Worm (Caenorhabditis elegans) whole organism, young adult: ENCODE data around the gene eri-12.

Source experiments
- B0336.3 ChIP-seq: fragments of 200-800 bp; sonication (Bioruptor generic); IDR thresholded peaks from 2 replicates; pipeline ENCODE4 v1.3.6; 2022; ENCODE audit warnings: missing genetic modification characterization, missing compliant biosample characterization
- D2030.7 ChIP-seq: fragments of 200-800 bp; sonication (Bioruptor generic); IDR thresholded peaks from 2 replicates; pipeline ENCODE4 v1.3.6; 2022; ENCODE audit warnings: missing genetic modification reagents, missing genetic modification characterization, missing compliant biosample characterization
- F10E7.11 ChIP-seq: sonication (generic microtip); optimal IDR thresholded peaks from 2 replicates; lab custom pipeline; 2017; ENCODE audit warnings: mild to moderate bottlenecking, missing genetic modification characterization, moderate library complexity, missing compliant biosample characterization
- F22D6.2 ChIP-seq: sonication (generic microtip); optimal IDR thresholded peaks from 2 replicates; lab custom pipeline; 2016; ENCODE audit warnings: mild to moderate bottlenecking, missing genetic modification characterization, missing compliant biosample characterization
- F49E8.2 ChIP-seq: sonication (generic microtip); optimal IDR thresholded peaks from 3 replicates; lab custom pipeline; 2017; ENCODE audit warnings: missing genetic modification characterization, mild to moderate bottlenecking, missing compliant biosample characterization, antibody characterized with exemption, moderate library complexity; ENCODE audit not compliant: insufficient read depth
- F55B11.4 ChIP-seq: sonication (generic microtip); optimal IDR thresholded peaks from 2 replicates; lab custom pipeline; 2016; ENCODE audit warnings: missing compliant biosample characterization, missing genetic modification characterization, borderline replicate concordance; ENCODE audit not compliant: insufficient read depth
- F57A8.1 ChIP-seq: fragments of 200-800 bp; sonication (Bioruptor generic); optimal IDR thresholded peaks from 2 replicates; lab custom pipeline; 2018; ENCODE audit warnings: mild to moderate bottlenecking, missing genetic modification characterization, moderate library complexity, missing compliant biosample characterization
- T26A5.8 ChIP-seq: sonication (generic microtip); optimal IDR thresholded peaks from 2 replicates; lab custom pipeline; 2016; ENCODE audit warnings: missing genetic modification characterization, missing compliant biosample characterization
- Y56A3A.18 ChIP-seq: fragments of 200-800 bp; sonication (Bioruptor generic); IDR thresholded peaks from 2 replicates; pipeline ENCODE4 v1.3.6; 2022; ENCODE audit warnings: missing genetic modification reagents, missing genetic modification characterization, missing compliant biosample characterization
- Y79H2A.3 ChIP-seq: fragments of 200-800 bp; sonication (Bioruptor generic); conservative IDR thresholded peaks from 2 replicates; pipeline ENCODE4 v1.3.6; 2022; ENCODE audit warnings: missing genetic modification reagents, missing genetic modification characterization, missing compliant biosample characterization
- akir-1 ChIP-seq: fragments of 200-800 bp; sonication (Bioruptor generic); optimal IDR thresholded peaks from 2 replicates; lab custom pipeline; 2018; ENCODE audit warnings: mild to moderate bottlenecking, missing genetic modification characterization, moderate library complexity, missing compliant biosample characterization
- ama-1 ChIP-seq, 3 experiments: fragments of 150-350 bp in 1 of 3; sonication (generic microtip) in 2 of 3; optimal IDR thresholded peaks; 2 replicates each; lab custom pipeline; 2014 to 2018; ENCODE audit warnings: missing biosample characterization in 2 of 3, missing genetic modification characterization in 2 of 3, missing genetic modification reagents in 2 of 3
- aptf-2 ChIP-seq: fragments of 200-800 bp; sonication (Bioruptor generic); conservative IDR thresholded peaks from 2 replicates; pipeline ENCODE4 v1.3.6; 2022; ENCODE audit warnings: missing genetic modification reagents, missing genetic modification characterization, missing compliant biosample characterization
- aptf-3 ChIP-seq: fragments of 200-800 bp; sonication (Bioruptor generic); IDR thresholded peaks from 2 replicates; pipeline ENCODE4 v1.3.6; 2022; ENCODE audit warnings: missing genetic modification characterization, missing compliant biosample characterization
- athp-1 ChIP-seq: sonication (generic microtip); optimal IDR thresholded peaks from 2 replicates; lab custom pipeline; 2017; ENCODE audit warnings: mild to moderate bottlenecking, missing genetic modification characterization, missing compliant biosample characterization
- attf-6 ChIP-seq: fragments of 200-800 bp; sonication (Bioruptor generic); IDR thresholded peaks from 2 replicates; pipeline ENCODE4 v1.3.6; 2022; ENCODE audit warnings: missing genetic modification reagents, missing genetic modification characterization, missing compliant biosample characterization
- ccch-3 ChIP-seq: fragments of 200-800 bp; sonication (Bioruptor generic); optimal IDR thresholded peaks from 2 replicates; lab custom pipeline; 2018; ENCODE audit warnings: mild to moderate bottlenecking, missing genetic modification characterization, missing compliant biosample characterization
- cebp-1 ChIP-seq, 2 experiments: fragments of 200-800 bp in 1 of 2; sonication (Bioruptor generic) in 1 of 2; sonication (generic microtip) in 1 of 2; IDR thresholded peaks in 1 of 2; optimal IDR thresholded peaks in 1 of 2; 2 replicates each; pipeline versions ENCODE4 v1.3.6 to Lab custom; 2017 to 2022; ENCODE audit warnings: missing compliant biosample characterization in 2 of 2, missing genetic modification characterization in 2 of 2, mild to moderate bottlenecking in 1 of 2, missing genetic modification reagents in 1 of 2, moderate library complexity in 1 of 2
- cebp-2 ChIP-seq: fragments of 200-800 bp; sonication (Bioruptor generic); IDR thresholded peaks from 2 replicates; pipeline ENCODE4 v1.3.6; 2022; ENCODE audit warnings: missing genetic modification characterization, missing compliant biosample characterization
- ceh-100 ChIP-seq: fragments of 200-800 bp; sonication (Bioruptor generic); IDR thresholded peaks from 2 replicates; pipeline ENCODE4 v1.3.6; 2022; ENCODE audit warnings: missing genetic modification reagents, missing genetic modification characterization, missing compliant biosample characterization
- ceh-79 ChIP-seq: sonication (generic microtip); optimal IDR thresholded peaks from 2 replicates; lab custom pipeline; 2017; ENCODE audit warnings: mild to moderate bottlenecking, missing genetic modification characterization, missing compliant biosample characterization
- die-1 ChIP-seq: sonication (generic microtip); optimal IDR thresholded peaks from 2 replicates; lab custom pipeline; 2016; ENCODE audit warnings: missing genotype, mild to moderate bottlenecking, missing genetic modification characterization, missing compliant biosample characterization
- dpff-1 ChIP-seq: sonication (generic microtip); optimal IDR thresholded peaks from 2 replicates; lab custom pipeline; 2017; ENCODE audit warnings: mild to moderate bottlenecking, missing genetic modification characterization, missing compliant biosample characterization
- egl-18 ChIP-seq: fragments of 200-800 bp; sonication (Bioruptor generic); IDR thresholded peaks from 2 replicates; pipeline ENCODE4 v1.3.6; 2022; ENCODE audit warnings: missing genetic modification reagents, missing genetic modification characterization, missing compliant biosample characterization
- ets-4 ChIP-seq: fragments of 200-800 bp; sonication (Bioruptor generic); optimal IDR thresholded peaks from 2 replicates; lab custom pipeline; 2018; ENCODE audit warnings: mild to moderate bottlenecking, missing genetic modification characterization, missing compliant biosample characterization
- hmg-20 ChIP-seq: fragments of 200-800 bp; sonication (Bioruptor generic); IDR thresholded peaks from 2 replicates; pipeline ENCODE4 v1.3.6; 2022; ENCODE audit warnings: missing genetic modification reagents, missing genetic modification characterization, missing compliant biosample characterization
- hsf-1 ChIP-seq: fragments of 200-800 bp; sonication (Bioruptor generic); IDR thresholded peaks from 2 replicates; pipeline ENCODE4 v1.3.6; 2022; ENCODE audit warnings: missing genetic modification reagents, missing genetic modification characterization, missing compliant biosample characterization
- lag-1 ChIP-seq: fragments of 200-800 bp; sonication (Bioruptor generic); IDR thresholded peaks from 2 replicates; pipeline ENCODE4 v1.3.6; 2022; ENCODE audit warnings: missing genetic modification reagents, missing genetic modification characterization, missing compliant biosample characterization
- let-607 ChIP-seq, 2 experiments: fragments of 200-800 bp in 1 of 2; sonication (Bioruptor generic) in 1 of 2; sonication (generic microtip) in 1 of 2; optimal IDR thresholded peaks; 2 replicates each; lab custom pipeline; 2016 to 2018; ENCODE audit warnings: mild to moderate bottlenecking in 2 of 2, missing compliant biosample characterization in 2 of 2, missing genetic modification characterization in 2 of 2, moderate library complexity in 2 of 2, missing genotype in 1 of 2
- lin-26 ChIP-seq: fragments of 200-800 bp; sonication (Bioruptor generic); IDR thresholded peaks from 2 replicates; pipeline ENCODE4 v1.3.6; 2022; ENCODE audit warnings: missing genetic modification reagents, missing genetic modification characterization, missing compliant biosample characterization
- lir-1 ChIP-seq: fragments of 200-800 bp; sonication (Bioruptor generic); conservative IDR thresholded peaks from 2 replicates; pipeline ENCODE4 v1.3.6; 2022; ENCODE audit warnings: missing genetic modification reagents, missing genetic modification characterization, missing compliant biosample characterization
- madf-6 ChIP-seq: fragments of 200-800 bp; sonication (Bioruptor generic); IDR thresholded peaks from 2 replicates; pipeline ENCODE4 v1.3.6; 2022; ENCODE audit warnings: missing genetic modification reagents, missing genetic modification characterization, missing compliant biosample characterization
- mes-4 ChIP-seq: sonication (generic microtip); optimal IDR thresholded peaks from 2 replicates; lab custom pipeline; 2016; ENCODE audit warnings: missing genotype, missing genetic modification characterization, missing compliant biosample characterization
- nfya-2 ChIP-seq: fragments of 200-800 bp; sonication (Bioruptor generic); IDR thresholded peaks from 2 replicates; pipeline ENCODE4 v1.3.6; 2022; ENCODE audit warnings: missing genetic modification reagents, missing genetic modification characterization, missing compliant biosample characterization
- nhr-120 ChIP-seq: fragments of 200-800 bp; sonication (Bioruptor generic); IDR thresholded peaks from 2 replicates; pipeline ENCODE4 v1.3.6; 2022; ENCODE audit warnings: missing genetic modification characterization, missing compliant biosample characterization
- nhr-80 ChIP-seq: sonication (generic microtip); optimal IDR thresholded peaks from 2 replicates; lab custom pipeline; 2016; ENCODE audit warnings: missing genetic modification characterization, missing compliant biosample characterization
- pha-4 ChIP-seq: fragments of 150-350 bp; sonication (generic microtip); optimal IDR thresholded peaks from 2 replicates; lab custom pipeline; 2014; ENCODE audit warnings: missing biosample characterization, missing genetic modification reagents, missing genetic modification characterization
- rcor-1 ChIP-seq: fragments of 200-800 bp; sonication (Bioruptor generic); IDR thresholded peaks from 2 replicates; pipeline ENCODE4 v1.3.6; 2022; ENCODE audit warnings: missing genetic modification reagents, missing genetic modification characterization, missing compliant biosample characterization
- sdz-38 ChIP-seq: sonication (generic microtip); optimal IDR thresholded peaks from 2 replicates; lab custom pipeline; 2016; ENCODE audit warnings: missing genotype, missing genetic modification characterization, missing compliant biosample characterization
- snpc-1.1 ChIP-seq: sonication (generic microtip); optimal IDR thresholded peaks from 2 replicates; lab custom pipeline; 2017; ENCODE audit warnings: missing genetic modification characterization, mild to moderate bottlenecking, missing compliant biosample characterization, antibody characterized with exemption, moderate library complexity, missing genotype, missing genetic modification reagents; ENCODE audit not compliant: insufficient read depth
- snpc-3.4 ChIP-seq: sonication (generic microtip); optimal IDR thresholded peaks from 2 replicates; lab custom pipeline; 2017; ENCODE audit warnings: missing genetic modification characterization, mild to moderate bottlenecking, missing compliant biosample characterization, antibody characterized with exemption, moderate library complexity, missing genotype, missing genetic modification reagents
- snpc-4 ChIP-seq, 5 experiments: fragments of 150-350 bp in 1 of 5; sonication (generic microtip) in 4 of 5; optimal IDR thresholded peaks; 2 replicates each; lab custom pipeline; 2014 to 2018; ENCODE audit warnings: missing genetic modification characterization in 5 of 5, missing biosample characterization in 3 of 5, antibody characterized with exemption in 2 of 5, mild to moderate bottlenecking in 2 of 5, missing compliant biosample characterization in 2 of 5, missing genotype in 2 of 5, moderate library complexity in 2 of 5, missing genetic modification reagents in 1 of 5
- somi-1 ChIP-seq: fragments of 200-800 bp; sonication (Bioruptor generic); optimal IDR thresholded peaks from 2 replicates; lab custom pipeline; 2018; ENCODE audit warnings: mild to moderate bottlenecking, missing genetic modification characterization, missing compliant biosample characterization
- zim-3 ChIP-seq: sonication (generic microtip); optimal IDR thresholded peaks from 2 replicates; lab custom pipeline; 2017; ENCODE audit warnings: mild to moderate bottlenecking, missing genetic modification characterization, moderate library complexity, missing compliant biosample characterization
- ztf-25 ChIP-seq: fragments of 200-800 bp; sonication (Bioruptor generic); IDR thresholded peaks from 2 replicates; pipeline ENCODE4 v1.3.6; 2022; ENCODE audit warnings: missing genetic modification reagents, missing genetic modification characterization, missing compliant biosample characterization
- ztf-26 ChIP-seq: sonication (generic microtip); optimal IDR thresholded peaks from 2 replicates; lab custom pipeline; 2017; ENCODE audit warnings: missing genetic modification characterization, missing compliant biosample characterization
- ztf-6 ChIP-seq: fragments of 200-800 bp; sonication (Bioruptor generic); IDR thresholded peaks from 2 replicates; pipeline ENCODE4 v1.3.6; 2022; ENCODE audit warnings: missing genetic modification reagents, missing genetic modification characterization, missing compliant biosample characterization

Gene eri-12

DNA sequence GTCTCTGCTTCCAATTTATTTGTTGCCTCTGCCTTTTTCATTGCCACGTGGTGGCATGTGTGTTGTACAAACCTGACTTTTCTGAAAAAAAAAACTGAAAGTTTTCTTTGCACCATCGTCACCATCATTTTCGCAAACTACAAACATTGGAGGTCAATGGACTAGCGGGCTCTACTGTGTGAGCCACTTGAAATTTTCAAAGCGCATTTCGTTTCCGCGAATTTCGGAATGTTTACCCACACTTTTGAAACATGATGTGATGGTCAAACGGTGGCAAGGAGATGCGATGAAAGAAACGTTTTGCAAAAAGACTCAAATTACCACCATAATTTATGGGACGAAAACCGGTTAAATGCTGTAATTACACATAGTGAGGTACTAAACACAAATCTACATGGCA lies 51.2 kb downstream of the eri-12 start (continued):
- TF ChIP-seq Y79H2A.3 (GFP tag; lab: Robert Waterston, UW): peak; percentile 24; the same call in 1 of the 2 replicates
- no peak for TF ChIP-seq snpc-1.1
- no peak for TF ChIP-seq sdz-38 (tag; lab: Kevin White, UChicago)
- 0 out of 2 replicates have a peak, but pooled peaks have one; percentile 6 for TF ChIP-seq cebp-2 (GFP tag; lab: Robert Waterston, UW)
- TF ChIP-seq lin-26: no peak
- TF ChIP-seq ztf-25 (GFP tag; lab: Robert Waterston, UW): no peak
- TF ChIP-seq F55B11.4: no peak
- peak in 1 of 2 experiments; percentile 0 for TF ChIP-seq let-607 (tag; optimal IDR thresholded peaks at IDR 0.05; lab: Kevin White, UChicago)
- no peak for TF ChIP-seq nhr-80
- no peak for TF ChIP-seq egl-18 (GFP tag; lab: Robert Waterston, UW)
- peak; percentile 14 for TF ChIP-seq ets-4 (GFP tag; lab: Kevin White, UChicago)
- no peak for TF ChIP-seq lag-1 (GFP tag; lab: Robert Waterston, UW)
- no peak for TF ChIP-seq cebp-1 (GFP tag; IDR thresholded peaks at IDR 0.05; lab: Robert Waterston, UW)
- TF ChIP-seq cebp-1 (tag; optimal IDR thresholded peaks at IDR 0.05; lab: Kevin White, UChicago): peak; percentile 27
- no peak for TF ChIP-seq lir-1 (GFP tag; lab: Robert Waterston, UW)
- no peak for TF ChIP-seq ccch-3 (GFP tag; lab: Kevin White, UChicago)
- TF ChIP-seq attf-6: no peak
- TF ChIP-seq D2030.7 (GFP tag; lab: Robert Waterston, UW): no peak
- TF ChIP-seq snpc-4 (GFP tag; optimal IDR thresholded peaks at IDR 0.05; lab: Kevin White, UChicago): no peak
- TF ChIP-seq snpc-4 (tag; optimal IDR thresholded peaks at IDR 0.05; lab: Kevin White, UChicago): peak in 1 of 4 experiments; percentile 6
- TF ChIP-seq zim-3 (tag; lab: Kevin White, UChicago): no peak
- peak; percentile 40 for TF ChIP-seq snpc-3.4 (tag; lab: Kevin White, UChicago)
- no peak for TF ChIP-seq hmg-20 (GFP tag; lab: Robert Waterston, UW)
- TF ChIP-seq madf-6 (GFP tag; lab: Robert Waterston, UW): 0 out of 2 replicates have a peak, but pooled peaks have one; percentile 25
- peak; percentile 13; the same call in 1 of the 2 replicates for TF ChIP-seq hsf-1 (GFP tag; lab: Robert Waterston, UW)
- TF ChIP-seq die-1 (tag; lab: Kevin White, UChicago): no peak
- TF ChIP-seq ztf-26 (tag; lab: Kevin White, UChicago): no peak
- no peak for TF ChIP-seq F10E7.11 (tag; lab: Kevin White, UChicago)
- TF ChIP-seq F22D6.2 (tag; lab: Kevin White, UChicago): no peak
- TF ChIP-seq B0336.3 (GFP tag; lab: Robert Waterston, UW): peak; percentile 63; the same call in 1 of the 2 replicates
- TF ChIP-seq F49E8.2: peak; percentile 33
- TF ChIP-seq F57A8.1: no peak
- no peak for TF ChIP-seq ceh-100 (GFP tag; lab: Robert Waterston, UW)
- TF ChIP-seq ztf-6 (GFP tag; lab: Robert Waterston, UW): no peak
- no peak for TF ChIP-seq nhr-120 (GFP tag; lab: Robert Waterston, UW)
- TF ChIP-seq aptf-2 (GFP tag; lab: Robert Waterston, UW): no peak
- TF ChIP-seq aptf-3: 0 out of 2 replicates have a peak, but pooled peaks have one; percentile 15
- 0 out of 2 replicates have a peak, but pooled peaks have one; percentile 28 for TF ChIP-seq Y56A3A.18 (GFP tag; lab: Robert Waterston, UW)
- TF ChIP-seq ama-1 (optimal IDR thresholded peaks at IDR 0.05; lab: Kevin White, UChicago): no peak
- peak; percentile 4 to 43 for TF ChIP-seq ama-1 (GFP tag; optimal IDR thresholded peaks at IDR 0.05; lab: Kevin White, UChicago)
- TF ChIP-seq mes-4: no peak
- no peak for TF ChIP-seq akir-1 (GFP tag; lab: Kevin White, UChicago)
- no peak for TF ChIP-seq ceh-79 (tag; lab: Kevin White, UChicago)
- TF ChIP-seq nfya-2 (GFP tag; lab: Robert Waterston, UW): no peak
- no peak for TF ChIP-seq rcor-1 (GFP tag; lab: Robert Waterston, UW)
- no peak for TF ChIP-seq somi-1 (GFP tag; lab: Kevin White, UChicago)
- no peak for TF ChIP-seq dpff-1 (tag; lab: Kevin White, UChicago)
- no peak for TF ChIP-seq athp-1 (tag; lab: Kevin White, UChicago)
- TF ChIP-seq T26A5.8: no peak
- TF ChIP-seq pha-4 (tag; lab: Kevin White, UChicago): peak; percentile 16
